Fruit fly (Drosophila melanogaster) Kc167 (cell line): ENCODE measurements around the gene CG1927.

Experiments
- Myc ChIP-seq: fragments of >200 bp; optimal IDR thresholded peaks from 2 replicates; lab custom pipeline; 2017; ENCODE audit warnings: missing external identifiers
- Sin3A ChIP-seq: fragments of >200 bp; optimal IDR thresholded peaks from 2 replicates; lab custom pipeline; 2018; ENCODE audit warnings: missing external identifiers
- h ChIP-seq: fragments of >200 bp; optimal IDR thresholded peaks from 3 replicates; lab custom pipeline; 2018; ENCODE audit warnings: missing external identifiers
- insv ChIP-seq: fragments of >200 bp; optimal IDR thresholded peaks from 3 replicates; lab custom pipeline; 2018; ENCODE audit warnings: missing external identifiers
- psq ChIP-seq: fragments of >200 bp; optimal IDR thresholded peaks from 2 replicates; lab custom pipeline; 2017; ENCODE audit warnings: missing external identifiers
- ttk ChIP-seq: sonication (Bioruptor generic); optimal IDR thresholded peaks from 2 replicates; lab custom pipeline; 2017; ENCODE audit warnings: missing external identifiers

DNA sequence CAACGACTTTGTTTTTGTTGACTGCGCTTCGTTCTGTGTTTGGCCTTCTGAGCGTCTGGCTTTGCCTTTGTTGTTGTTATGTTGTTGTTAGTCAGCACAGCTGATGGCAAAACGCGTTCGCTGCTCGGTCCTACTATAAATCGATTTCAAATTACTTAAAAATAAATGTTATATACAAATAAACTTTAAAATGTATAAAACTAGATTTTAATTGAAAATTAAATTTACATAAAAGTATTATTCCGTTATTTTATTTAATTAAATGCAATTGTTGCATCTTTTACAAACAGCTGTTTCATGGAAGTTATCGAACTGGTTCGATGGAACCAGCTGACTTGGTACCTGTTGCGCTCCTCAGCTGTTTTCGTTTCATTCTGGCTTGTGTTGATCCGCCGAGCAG, 5.8 kb downstream of the CG1927 start, which contains the start of gene mv:
- TF ChIP-seq psq (lab: Kevin White, UChicago) (no peak), Myc (no peak), Sin3A (no peak), ttk (no peak), insv (lab: Kevin White, UChicago) (no peak), h (lab: Kevin White, UChicago) (no peak)
